Worm (Caenorhabditis elegans): ENCODE data around the gene F26F2.10.
A peak's percentile ranks its signal among the peaks of the same experiment; 100 is the strongest.

F26F2.10 gene

ce11 chrV:20580511-20581040, 14.1 kb downstream of the F26F2.10 start, which contains the start of gene F26F2.7 (continued):
- no peak for TF ChIP-seq die-1 (tag; optimal IDR thresholded peaks at IDR 0.05)
- peak; percentile 83 for TF ChIP-seq madf-3 (GFP tag; IDR thresholded peaks at IDR 0.05)
- peak; percentile 48 for TF ChIP-seq pha-4 (tag; optimal IDR thresholded peaks at IDR 0.05)
- peak; percentile 28 for TF ChIP-seq F22D6.2 (tag; optimal IDR thresholded peaks at IDR 0.05)
- peak; percentile 50; the same call in 1 of the 2 replicates for TF ChIP-seq C17E4.6 (GFP tag; IDR thresholded peaks at IDR 0.05)
- TF ChIP-seq F23B12.7 (tag; optimal IDR thresholded peaks at IDR 0.05; ENCODE audit: insufficient read depth) = peak; percentile 44
- TF ChIP-seq Y67H2A.10 (GFP tag; conservative IDR thresholded peaks at IDR 0.05) = peak; percentile 63; the same call in 1 of the 2 replicates
- TF ChIP-seq C06A6.2 (GFP tag; conservative IDR thresholded peaks at IDR 0.05) = peak; percentile 64
- TF ChIP-seq ceh-91 (GFP tag; IDR thresholded peaks at IDR 0.05) = peak; percentile 87
- TF ChIP-seq K11D2.4 (GFP tag; IDR thresholded peaks at IDR 0.05) = peak; percentile 79
- TF ChIP-seq mxl-1 (tag; optimal IDR thresholded peaks at IDR 0.05) = peak; percentile 9
- TF ChIP-seq nhr-80 (tag; optimal IDR thresholded peaks at IDR 0.05) = peak; percentile 80
- peak; percentile 65 for TF ChIP-seq unc-130 (GFP tag; optimal IDR thresholded peaks at IDR 0.05)
- TF ChIP-seq repo-1 (tag; optimal IDR thresholded peaks at IDR 0.05) = peak; percentile 89
- peak; percentile 99 for TF ChIP-seq madf-6 (GFP tag; IDR thresholded peaks at IDR 0.05)
- TF ChIP-seq F57A8.1 (GFP tag; optimal IDR thresholded peaks at IDR 0.05) = no peak
- TF ChIP-seq F49E8.2 (tag; optimal IDR thresholded peaks at IDR 0.05; ENCODE audit: insufficient read depth) = no peak
- TF ChIP-seq lsl-1 (GFP tag; optimal IDR thresholded peaks at IDR 0.05) = peak; percentile 94
- TF ChIP-seq F55B11.4 (tag; optimal IDR thresholded peaks at IDR 0.05; ENCODE audit: borderline replicate concordance, insufficient read depth) = no peak
- TF ChIP-seq T26A5.8 (tag; optimal IDR thresholded peaks at IDR 0.05) = no peak
- peak; percentile 77 for TF ChIP-seq him-1 (tag; optimal IDR thresholded peaks at IDR 0.05)
- TF ChIP-seq hmg-1.2 (GFP tag; IDR thresholded peaks at IDR 0.05) = peak; percentile 71
- no peak for TF ChIP-seq sdz-38 (tag; optimal IDR thresholded peaks at IDR 0.05)
- no peak for TF ChIP-seq hrde-1 (tag; optimal IDR thresholded peaks at IDR 0.05; ENCODE audit: borderline replicate concordance)
- TF ChIP-seq Y53F4B.3 (GFP tag; IDR thresholded peaks at IDR 0.05) = no peak
- peak; percentile 90 for TF ChIP-seq lin-40 (tag; optimal IDR thresholded peaks at IDR 0.05)
- TF ChIP-seq ceh-40 (GFP tag; IDR thresholded peaks at IDR 0.05) = no peak
- no peak for TF ChIP-seq unc-62 (GFP tag; optimal IDR thresholded peaks at IDR 0.05)
- TF ChIP-seq F39B2.1 (GFP tag; IDR thresholded peaks at IDR 0.05) = no peak
- peak; percentile 72 for TF ChIP-seq tbp1 (GFP tag; optimal IDR thresholded peaks at IDR 0.05)
- TF ChIP-seq nfyb-1 (GFP tag; IDR thresholded peaks at IDR 0.05) = no peak; the same call in 1 of the 2 replicates
- TF ChIP-seq T07F8.4 (tag; optimal IDR thresholded peaks at IDR 0.05) = no peak
- TF ChIP-seq snpc-1.1 (tag; optimal IDR thresholded peaks at IDR 0.05; ENCODE audit: insufficient read depth) = peak; percentile 41
- TF ChIP-seq cebp-2 (GFP tag; IDR thresholded peaks at IDR 0.05) = no peak
- TF ChIP-seq ztf-22 (GFP tag; optimal IDR thresholded peaks at IDR 0.05) = no peak
- no peak for TF ChIP-seq fkh-3 (tag; optimal IDR thresholded peaks at IDR 0.05)
- no peak for TF ChIP-seq ceh-58 (GFP tag; IDR thresholded peaks at IDR 0.05)
- TF ChIP-seq nhr-90 (tag; optimal IDR thresholded peaks at IDR 0.05) = no peak
- peak; percentile 100 for TF ChIP-seq xnd-1 (tag; optimal IDR thresholded peaks at IDR 0.05)
- peak; percentile 93 for TF ChIP-seq pbrm-1 (GFP tag; IDR thresholded peaks at IDR 0.05)
- peak; percentile 98 for TF ChIP-seq dox-1 (GFP tag; IDR thresholded peaks at IDR 0.05)
- peak; percentile 99 for TF ChIP-seq ztf-18 (tag; optimal IDR thresholded peaks at IDR 0.05)
- no peak for TF ChIP-seq ets-4 (GFP tag; optimal IDR thresholded peaks at IDR 0.05)
- peak; percentile 79 for TF ChIP-seq attf-6 (GFP tag; IDR thresholded peaks at IDR 0.05)
- no peak for TF ChIP-seq ceh-27 (GFP tag; optimal IDR thresholded peaks at IDR 0.05)
- no peak for TF ChIP-seq bed-1 (GFP tag; IDR thresholded peaks at IDR 0.05)
- TF ChIP-seq mel-28 (tag; optimal IDR thresholded peaks at IDR 0.05; ENCODE audit: borderline replicate concordance) = no peak
- peak; percentile 91 for TF ChIP-seq D2030.7 (GFP tag; IDR thresholded peaks at IDR 0.05)

Measured in whole organism, young adult.